Worm (Caenorhabditis elegans) whole organism, midembryonic: ENCODE results near the gene T05E12.6.

Source experiments
- cog-1 ChIP-seq: sonication (generic microtip); optimal IDR thresholded peaks from 2 replicates; lab custom pipeline; 2016; ENCODE audit warnings: missing genetic modification characterization, missing compliant biosample characterization
- flt-1 ChIP-seq: fragments of 200-800 bp; sonication (Bioruptor generic); IDR thresholded peaks from 2 replicates; pipeline ENCODE4 v1.3.6; 2022; ENCODE audit warnings: missing genetic modification characterization, missing compliant biosample characterization
- klf-2 ChIP-seq: fragments of 200-800 bp; sonication (Bioruptor generic); conservative IDR thresholded peaks from 2 replicates; pipeline ENCODE4 v1.3.6; 2022; ENCODE audit warnings: missing genetic modification reagents, missing genetic modification characterization, missing compliant biosample characterization
- med-1 ChIP-seq: sonication (generic microtip); optimal IDR thresholded peaks from 2 replicates; lab custom pipeline; 2017; ENCODE audit warnings: missing genetic modification characterization, mild to moderate bottlenecking, missing compliant biosample characterization, antibody characterized with exemption, missing genetic modification reagents; ENCODE audit not compliant: insufficient read depth
- ref-1 ChIP-seq: fragments of 200-800 bp; sonication (Bioruptor generic); conservative IDR thresholded peaks from 2 replicates; pipeline ENCODE4 v1.3.6; 2022; ENCODE audit warnings: missing genetic modification reagents, missing genetic modification characterization, missing compliant biosample characterization
- tab-1 ChIP-seq: fragments of 200-800 bp; sonication (Bioruptor generic); IDR thresholded peaks from 2 replicates; pipeline ENCODE4 v1.3.6; 2022; ENCODE audit warnings: missing genetic modification characterization, missing compliant biosample characterization
- ztf-29 ChIP-seq: fragments of 200-800 bp; sonication (Bioruptor generic); IDR thresholded peaks from 2 replicates; pipeline ENCODE4 v1.3.6; 2022; ENCODE audit warnings: missing genetic modification reagents, missing genetic modification characterization, missing compliant biosample characterization

ce11 chrV:17100829-17101228, 11.6 kb upstream of the T05E12.6 start, which contains the start of gene ZK218.5:
- TF ChIP-seq klf-2 (GFP tag; lab: Robert Waterston, UW) (no peak), flt-1 (no peak), ztf-29 (GFP tag; lab: Robert Waterston, UW) (no peak), cog-1 (no peak), med-1 (GFP tag; lab: Kevin White, UChicago) (no peak), ref-1 (GFP tag; lab: Robert Waterston, UW) (no peak), tab-1 (GFP tag; lab: Robert Waterston, UW) (no peak)
